Worm (Caenorhabditis elegans): Measurements from ENCODE around the gene Y105C5A.10.
"Not testable (repeated sequence)": the region's sequence is repeated elsewhere in the genome, so short reads cannot be mapped to it uniquely, and the experiment has no call there.

Gene Y105C5A.10

DNA sequence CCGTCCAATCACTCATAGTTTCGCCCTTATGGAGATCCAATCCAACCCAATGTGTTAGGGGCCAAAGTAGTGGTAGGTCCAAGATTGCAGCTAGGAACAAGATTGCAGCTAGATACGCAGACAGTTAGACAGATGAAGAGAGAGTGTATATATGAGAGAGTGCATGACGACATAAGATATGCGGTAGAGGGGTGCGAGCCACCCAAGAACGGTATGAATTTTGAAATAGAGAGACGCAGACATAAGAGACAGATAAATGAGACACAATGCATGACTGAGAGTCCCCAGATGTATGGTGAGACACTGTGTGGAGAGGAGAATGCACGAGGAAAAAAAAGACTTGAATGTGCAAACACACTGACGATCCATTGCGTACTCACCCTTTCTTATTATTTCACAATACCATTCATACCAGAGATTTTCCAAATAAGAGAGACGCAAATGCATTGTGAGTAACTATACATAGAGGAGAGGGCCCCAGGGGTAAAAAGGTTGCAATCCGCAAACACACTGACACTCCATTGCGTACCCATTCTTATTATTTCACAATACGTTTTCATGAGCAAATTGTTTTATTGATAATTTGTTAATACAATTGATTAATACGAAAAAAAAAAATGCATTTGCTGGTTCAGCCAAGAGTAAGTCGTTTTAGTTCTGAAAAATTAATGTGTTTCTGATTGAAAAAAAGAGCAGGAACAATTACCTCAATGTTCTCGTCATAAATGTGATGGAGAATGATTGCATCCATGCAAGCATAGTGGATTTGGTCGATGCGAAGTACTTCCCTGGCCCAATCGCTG is 11.1 kb downstream of the Y105C5A.10 start, which contains the start of the genes Y105C5A.1268 and Y105C5A.1272:
Gene Y105C5A.1268 (minus strand): TSS at position 51 of the 803 bp plus-strand sequence.
Gene Y105C5A.1272 (plus strand): TSS at position 575 of the 803 bp plus-strand sequence.
- not testable (repeated sequence) for TF ChIP-seq unc-62 (GFP tag; optimal IDR thresholded peaks at IDR 0.05)

DNA sequence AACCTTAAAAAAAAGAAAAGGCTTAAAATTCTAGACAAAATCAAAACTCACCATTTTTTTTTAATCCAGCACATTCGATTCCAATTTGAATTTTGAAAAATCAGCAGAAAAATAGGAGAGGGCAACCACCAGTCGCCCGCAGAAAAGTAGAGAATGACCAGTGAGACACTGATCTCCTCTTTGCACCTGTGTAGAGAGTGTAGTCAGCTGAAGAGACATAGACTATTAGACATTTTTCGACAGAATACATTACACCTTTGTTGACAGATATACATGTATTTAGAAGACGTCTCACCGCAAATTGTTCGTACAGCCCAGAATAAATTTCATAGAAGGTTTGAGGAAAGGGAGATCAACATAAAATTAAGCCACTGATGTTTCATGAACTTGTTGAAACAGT is 12.7 kb downstream of the Y105C5A.10 start:
- TF ChIP-seq unc-62 (GFP tag; optimal IDR thresholded peaks at IDR 0.05): no peak

DNA sequence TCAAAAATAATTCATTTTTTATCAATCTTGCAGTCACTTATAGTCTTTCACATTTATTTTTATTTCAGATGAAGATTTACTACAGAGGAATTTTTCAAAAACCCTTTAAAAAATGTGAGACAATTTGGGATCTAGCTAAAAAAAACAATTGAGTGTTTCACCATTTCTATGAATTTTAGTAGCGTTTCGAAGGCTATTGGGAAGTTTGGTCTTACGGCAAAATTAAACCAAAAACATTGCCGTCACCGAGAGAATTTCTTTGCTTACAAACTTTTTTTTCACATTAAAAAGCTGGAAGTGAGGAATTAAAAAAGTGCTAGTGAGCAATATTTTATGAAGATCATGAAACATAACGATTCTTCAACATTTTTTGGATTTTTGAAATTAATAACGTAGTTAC is 22.9 kb downstream of the Y105C5A.10 start:
- no peak for TF ChIP-seq unc-62 (GFP tag; optimal IDR thresholded peaks at IDR 0.05)

DNA sequence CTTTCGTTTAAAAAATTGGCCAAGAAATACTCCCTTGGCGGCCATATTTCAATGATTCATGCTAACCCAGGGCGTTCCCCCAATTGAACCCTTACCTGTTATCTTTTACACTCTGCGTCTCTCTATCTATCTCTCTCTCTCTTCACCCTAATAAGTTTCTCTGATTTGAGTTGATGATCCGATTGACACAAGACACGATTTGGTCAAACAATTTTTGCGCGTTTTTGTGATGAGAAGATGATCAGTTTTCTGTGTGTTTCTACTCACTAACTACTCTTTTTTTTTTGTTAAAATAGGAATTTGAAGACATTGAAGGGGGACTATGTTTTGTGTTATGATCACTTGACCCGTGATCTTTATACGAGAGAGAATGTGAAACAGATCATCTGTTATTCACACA is 37.4 kb downstream of the Y105C5A.10 start:
- no peak for TF ChIP-seq unc-62 (GFP tag; optimal IDR thresholded peaks at IDR 0.05)

DNA sequence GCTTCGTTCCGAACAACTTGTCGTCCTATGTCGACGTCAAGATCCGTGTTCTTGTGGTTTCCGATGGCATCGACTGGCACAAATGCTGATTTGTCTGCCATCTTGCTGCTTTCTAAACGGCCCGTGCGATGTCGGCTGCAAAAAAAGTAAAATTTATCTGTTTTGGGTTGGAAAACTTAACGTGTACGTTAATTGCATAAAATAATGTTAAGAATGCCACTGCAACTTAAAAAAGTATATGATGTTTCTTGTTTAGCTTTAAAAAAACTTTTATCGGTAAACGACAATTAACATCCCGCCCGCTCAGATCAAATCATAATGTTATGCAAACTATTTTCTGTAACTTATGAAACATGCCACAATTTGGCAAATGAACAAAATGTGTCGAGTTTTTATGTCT is 45.9 kb downstream of the Y105C5A.10 start, which contains the start of gene Y105C5A.26:
Gene Y105C5A.26 (minus strand): TSS at position 101 of the 400 bp plus-strand sequence.
- TF ChIP-seq unc-62 (GFP tag; optimal IDR thresholded peaks at IDR 0.05): not testable (repeated sequence)

DNA sequence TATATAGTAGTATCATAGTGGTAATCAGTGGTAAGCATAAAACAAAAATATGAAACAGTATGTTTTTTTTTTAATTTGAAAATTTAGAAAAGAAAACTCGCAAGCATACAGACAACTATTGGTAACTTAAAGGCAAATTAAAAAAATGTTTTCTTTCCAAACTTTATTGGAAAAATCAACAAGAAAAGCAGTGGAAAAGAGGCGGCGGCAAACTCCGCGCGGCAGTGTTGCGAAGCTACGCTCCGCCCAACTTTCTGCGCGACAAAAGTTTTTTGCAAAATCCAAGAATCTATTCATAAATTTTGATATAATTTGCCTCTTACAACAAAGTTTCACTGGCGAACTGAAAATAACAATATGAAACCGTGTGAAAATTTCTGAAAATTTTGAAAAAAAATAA is 49.0 kb downstream of the Y105C5A.10 start:
- no peak for TF ChIP-seq unc-62 (GFP tag; optimal IDR thresholded peaks at IDR 0.05)

Measured in whole organism, dauer.